Fruit fly (Drosophila melanogaster) whole organism, larva: ENCODE results near the gene CG32040.

ENCODE experiments used
- noc ChIP-seq: fragments of 200-800 bp; sonication (Bioruptor generic); optimal IDR thresholded peaks from 3 replicates; lab custom pipeline; 2019; ENCODE audit warnings: missing biosample characterization, mild to moderate bottlenecking, missing genetic modification characterization, moderate library complexity

Gene CG32040

DNA sequence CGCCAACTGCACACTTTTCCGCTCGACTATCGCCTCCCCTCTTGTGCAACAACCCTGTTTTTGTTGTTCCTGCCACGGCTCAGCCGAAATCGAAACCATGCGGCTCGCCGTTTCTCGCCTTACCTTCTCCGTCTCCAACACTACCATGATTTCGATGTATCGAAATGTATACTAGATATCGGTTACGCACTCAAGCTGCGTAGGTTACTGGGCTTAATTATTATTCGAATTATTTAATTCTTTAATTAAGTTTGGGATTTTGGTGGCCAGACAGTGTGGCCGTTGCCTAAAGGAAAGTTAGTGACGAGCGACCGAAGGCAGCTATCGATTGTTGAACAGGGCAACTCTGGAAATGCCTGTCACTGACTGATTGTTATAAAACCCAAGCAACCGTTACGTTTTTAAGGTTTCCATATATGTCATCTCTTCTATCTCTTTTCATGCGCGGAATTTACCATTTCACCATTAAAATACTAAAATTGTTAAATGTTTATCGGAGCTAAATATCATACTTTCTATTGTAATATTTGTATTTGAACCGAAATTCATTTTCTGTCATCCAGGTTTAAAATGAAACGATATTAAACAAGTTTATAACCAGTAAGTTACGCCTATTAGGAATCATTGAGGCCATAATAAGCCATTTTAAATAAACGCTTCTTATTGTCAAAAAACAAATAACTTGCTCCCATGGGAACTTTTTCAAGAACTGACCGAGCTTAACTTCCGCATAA lies 48.5 kb downstream of the CG32040 start, which contains the start of gene eIF4E1:
eIF4E1 (minus strand) TSS at position 304 of the 734 bp plus-strand sequence.
- no peak for TF ChIP-seq noc (tag; lab: Kevin White, UChicago)

DNA sequence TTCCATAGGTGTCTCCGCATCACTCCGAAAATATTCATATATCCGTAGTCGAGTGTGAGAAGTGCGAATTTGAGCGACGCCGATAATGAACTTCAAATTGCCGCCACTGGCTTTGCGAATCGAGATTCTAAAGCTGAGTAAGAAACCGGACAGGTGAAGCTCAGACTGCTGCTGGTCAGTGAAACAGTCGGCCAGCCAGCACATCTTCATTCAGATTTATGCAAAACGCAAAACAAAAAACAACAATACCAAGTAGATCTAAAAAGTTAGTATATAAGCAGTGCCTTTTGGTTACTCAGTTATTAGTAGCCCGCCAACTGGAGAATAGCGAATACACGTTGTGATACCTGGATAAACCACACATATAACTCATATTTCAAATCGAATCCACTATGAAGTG lies 50.7 kb downstream of the CG32040 start, which contains the start of gene Cpr67B:
Cpr67B (plus strand) TSS at position 301 of the 400 bp plus-strand sequence.
- no peak for TF ChIP-seq noc (tag; lab: Kevin White, UChicago)
